Worm (Caenorhabditis elegans) whole organism, L2 larva: ENCODE data around the gene sqv-2.

Experiments
- C34F6.9 ChIP-seq: fragments of 150-350 bp; optimal IDR thresholded peaks from 2 replicates; lab custom pipeline; 2014; ENCODE audit warnings: missing biosample characterization, missing genetic modification characterization
- F13H6.1 ChIP-seq: sonication (generic microtip); optimal IDR thresholded peaks from 2 replicates; lab custom pipeline; 2016; ENCODE audit warnings: missing genetic modification characterization, missing compliant biosample characterization
- Y55F3AM.14 ChIP-seq: fragments of 200-800 bp; sonication (Bioruptor generic); optimal IDR thresholded peaks from 2 replicates; lab custom pipeline; 2018; ENCODE audit warnings: mild to moderate bottlenecking, missing genetic modification characterization, missing compliant biosample characterization
- alr-1 ChIP-seq: fragments of 150-350 bp; optimal IDR thresholded peaks from 2 replicates; lab custom pipeline; 2014; ENCODE audit warnings: missing biosample characterization, missing genetic modification characterization
- blmp-1 ChIP-seq: sonication (generic microtip); optimal IDR thresholded peaks from 2 replicates; lab custom pipeline; 2017; ENCODE audit warnings: missing genetic modification characterization, mild to moderate bottlenecking, missing compliant biosample characterization, antibody characterized with exemption, moderate library complexity; ENCODE audit not compliant: insufficient read depth
- ceh-16 ChIP-seq: fragments of 150-350 bp; optimal IDR thresholded peaks from 2 replicates; lab custom pipeline; 2014; ENCODE audit warnings: missing biosample characterization, missing genetic modification characterization
- ceh-82 ChIP-seq: fragments of 150-350 bp; optimal IDR thresholded peaks from 2 replicates; lab custom pipeline; 2014; ENCODE audit warnings: missing biosample characterization, missing genetic modification characterization
- dmd-4 ChIP-seq: sonication (generic microtip); optimal IDR thresholded peaks from 2 replicates; lab custom pipeline; 2017; ENCODE audit warnings: missing biosample characterization, missing genetic modification characterization
- elt-1 ChIP-seq: fragments of 150-350 bp; optimal IDR thresholded peaks from 2 replicates; lab custom pipeline; 2014; ENCODE audit warnings: missing biosample characterization, missing genetic modification characterization
- elt-3 ChIP-seq: sonication (generic microtip); optimal IDR thresholded peaks from 2 replicates; lab custom pipeline; 2017; ENCODE audit warnings: missing biosample characterization, missing genetic modification characterization
- fos-1 ChIP-seq: fragments of 150-350 bp; optimal IDR thresholded peaks from 2 replicates; lab custom pipeline; 2014; ENCODE audit warnings: missing biosample characterization, missing genetic modification characterization
- gmeb-1 ChIP-seq: fragments of 150-350 bp; optimal IDR thresholded peaks from 2 replicates; lab custom pipeline; 2014; ENCODE audit warnings: missing biosample characterization, missing genetic modification characterization
- lin-11 ChIP-seq: fragments of 150-350 bp; sonication (generic microtip); optimal IDR thresholded peaks from 2 replicates; lab custom pipeline; 2014; ENCODE audit warnings: missing biosample characterization, missing genetic modification characterization, inconsistent platforms, mixed read lengths
- lin-13 ChIP-seq: fragments of 150-350 bp; optimal IDR thresholded peaks from 2 replicates; lab custom pipeline; 2014; ENCODE audit warnings: missing biosample characterization, missing genetic modification reagents, missing genetic modification characterization
- lsy-2 ChIP-seq, 2 experiments: fragments of 150-350 bp in 1 of 2; sonication (generic microtip) in 1 of 2; optimal IDR thresholded peaks; 2 replicates each; lab custom pipeline; 2014 to 2017; ENCODE audit warnings: missing biosample characterization in 2 of 2, missing genetic modification characterization in 2 of 2
- mdl-1 ChIP-seq, 2 experiments: fragments of 150-350 bp in 1 of 2; sonication (generic microtip) in 1 of 2; optimal IDR thresholded peaks; 2 replicates each; lab custom pipeline; 2017; ENCODE audit warnings: missing biosample characterization in 2 of 2, missing genetic modification characterization in 2 of 2
- nhr-10 ChIP-seq: sonication (generic microtip); optimal IDR thresholded peaks from 2 replicates; lab custom pipeline; 2017; ENCODE audit warnings: missing biosample characterization, missing genetic modification characterization
- nhr-11 ChIP-seq: fragments of 150-350 bp; optimal IDR thresholded peaks from 2 replicates; lab custom pipeline; 2014; ENCODE audit warnings: missing biosample characterization, missing genetic modification characterization
- nhr-12 ChIP-seq: fragments of 150-350 bp; optimal IDR thresholded peaks from 2 replicates; lab custom pipeline; 2014; ENCODE audit warnings: missing biosample characterization, missing genetic modification characterization
- nhr-129 ChIP-seq: fragments of 150-350 bp; optimal IDR thresholded peaks from 2 replicates; lab custom pipeline; 2014; ENCODE audit warnings: missing biosample characterization, missing genetic modification characterization
- nhr-21 ChIP-seq: fragments of 150-350 bp; optimal IDR thresholded peaks from 2 replicates; lab custom pipeline; 2014; ENCODE audit warnings: missing biosample characterization, missing genetic modification characterization
- nhr-23 ChIP-seq: fragments of 150-350 bp; optimal IDR thresholded peaks from 2 replicates; lab custom pipeline; 2014; ENCODE audit warnings: missing biosample characterization, missing genetic modification reagents, missing genetic modification characterization
- nhr-6 ChIP-seq: fragments of 150-350 bp; optimal IDR thresholded peaks from 2 replicates; lab custom pipeline; 2014; ENCODE audit warnings: missing biosample characterization, missing genetic modification characterization
- nhr-77 ChIP-seq: fragments of 150-350 bp; optimal IDR thresholded peaks from 2 replicates; lab custom pipeline; 2014; ENCODE audit warnings: missing biosample characterization, missing genetic modification characterization
- peb-1 ChIP-seq: fragments of 150-350 bp; optimal IDR thresholded peaks from 2 replicates; lab custom pipeline; 2014; ENCODE audit warnings: missing biosample characterization, missing genetic modification characterization
- sem-4 ChIP-seq: fragments of 150-350 bp; optimal IDR thresholded peaks from 2 replicates; lab custom pipeline; 2014; ENCODE audit warnings: missing biosample characterization, missing genetic modification reagents, missing genetic modification characterization
- skn-1 ChIP-seq: sonication (generic microtip); optimal IDR thresholded peaks from 2 replicates; lab custom pipeline; 2017; ENCODE audit warnings: missing biosample characterization, missing genetic modification characterization
- snpc-4 ChIP-seq: fragments of 150-350 bp; optimal IDR thresholded peaks from 2 replicates; lab custom pipeline; 2014; ENCODE audit warnings: missing biosample characterization, missing genetic modification characterization
- unc-39 ChIP-seq: fragments of 150-350 bp; optimal IDR thresholded peaks from 2 replicates; lab custom pipeline; 2014; ENCODE audit warnings: missing biosample characterization, missing genetic modification characterization
- unc-55 ChIP-seq: fragments of 150-350 bp; sonication (generic microtip); optimal IDR thresholded peaks from 3 replicates; lab custom pipeline; 2014; ENCODE audit warnings: missing biosample characterization, missing genetic modification reagents, missing genetic modification characterization
- unc-62 ChIP-seq: fragments of 150-350 bp; optimal IDR thresholded peaks from 2 replicates; lab custom pipeline; 2014; ENCODE audit warnings: missing biosample characterization, missing genetic modification reagents, missing genetic modification characterization
- ztf-1 ChIP-seq: fragments of 200-800 bp; sonication (Bioruptor generic); conservative IDR thresholded peaks from 2 replicates; pipeline ENCODE4 v1.3.6; 2022; ENCODE audit warnings: missing genetic modification characterization, missing compliant biosample characterization
- ztf-4 ChIP-seq: fragments of 150-350 bp; optimal IDR thresholded peaks from 2 replicates; lab custom pipeline; 2014; ENCODE audit warnings: missing biosample characterization, missing genetic modification characterization

The sqv-2 gene

DNA sequence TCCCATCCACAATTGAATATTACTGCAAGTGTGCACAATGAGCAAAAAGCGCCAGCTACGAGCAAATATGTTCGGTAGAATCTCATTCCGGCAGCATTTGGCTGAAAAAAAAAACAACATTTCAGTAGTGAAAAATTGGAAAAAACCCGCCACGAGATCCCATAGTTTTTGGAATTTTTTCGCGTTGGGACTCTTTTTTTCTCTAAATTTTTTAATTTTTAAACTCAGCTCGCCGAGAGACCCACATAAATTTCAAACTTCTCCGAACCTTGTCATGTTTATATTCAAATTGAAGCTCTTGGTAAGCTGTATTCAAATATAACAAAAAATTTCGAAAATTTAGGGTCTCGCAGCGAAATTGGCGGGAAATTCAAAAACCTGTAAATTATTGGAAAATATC is at the start of gene sqv-2:
sqv-2 (minus strand) TSS at position 101 of the 400 bp plus-strand sequence.
- TF ChIP-seq unc-39 (tag; lab: Kevin White, UChicago) (no peak), ceh-82 (tag; lab: Kevin White, UChicago) (no peak), lsy-2 (tag; optimal IDR thresholded peaks at IDR 0.05; lab: Kevin White, UChicago) (no peak), ztf-4 (no peak), nhr-21 (no peak), blmp-1 (tag; lab: Kevin White, UChicago) (no peak), fos-1 (tag; lab: Kevin White, UChicago) (no peak), mdl-1 (tag; optimal IDR thresholded peaks at IDR 0.05; lab: Kevin White, UChicago) (no peak), unc-55 (GFP tag; lab: Kevin White, UChicago) (no peak), nhr-11 (no peak), lin-11 (tag; lab: Kevin White, UChicago) (no peak), lin-13 (GFP tag; lab: Kevin White, UChicago) (no peak), alr-1 (tag; lab: Kevin White, UChicago) (no peak), nhr-10 (no peak), peb-1 (tag; lab: Kevin White, UChicago) (no peak), sem-4 (tag; lab: Kevin White, UChicago) (no peak)

- TF ChIP-seq nhr-12 (tag; lab: Kevin White, UChicago): no peak
- TF ChIP-seq unc-55 (GFP tag; lab: Kevin White, UChicago): no peak
- TF ChIP-seq nhr-77 (tag; lab: Kevin White, UChicago): no peak
- no peak for TF ChIP-seq mdl-1 (tag; optimal IDR thresholded peaks at IDR 0.05; lab: Kevin White, UChicago)
- no peak for TF ChIP-seq elt-3 (tag; lab: Kevin White, UChicago)
Measured at ce11 chrII:2943966-2944365, 49.8 kb upstream of the sqv-2 start, which contains the start of the genes irld-50 and irld-49. irld-50 (minus strand) TSS chrII:2944066. irld-49 (plus strand) TSS chrII:2944176.

DNA sequence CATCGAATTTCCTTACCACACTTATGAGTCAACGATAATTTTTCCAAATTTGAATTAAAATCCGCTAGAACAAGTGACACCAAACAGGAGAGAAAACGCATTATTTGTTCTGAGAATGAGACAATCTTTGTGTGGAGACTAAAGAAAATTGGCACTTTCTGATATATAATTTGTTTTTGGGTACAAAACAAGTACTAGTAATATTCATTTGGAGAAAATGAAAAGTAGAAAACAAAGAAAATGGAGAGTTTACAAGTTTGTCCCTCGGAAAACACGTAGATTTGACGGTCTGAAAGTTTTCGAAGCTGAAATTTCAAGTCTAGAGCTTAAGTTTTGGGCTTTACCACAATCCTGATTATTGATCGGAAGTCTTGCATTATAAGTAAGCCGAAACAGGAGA is 46.6 kb upstream of the sqv-2 start, which contains the start of gene irld-66:
irld-66 (minus strand) TSS at position 101 of the 400 bp plus-strand sequence.
- no peak for TF ChIP-seq blmp-1 (tag; lab: Kevin White, UChicago)
- TF ChIP-seq nhr-23 (tag; lab: Kevin White, UChicago): no peak
- no peak for TF ChIP-seq nhr-10
- TF ChIP-seq lin-11 (tag; lab: Kevin White, UChicago): no peak
- TF ChIP-seq nhr-6 (tag; lab: Kevin White, UChicago): no peak
- no peak for TF ChIP-seq lsy-2 (tag; optimal IDR thresholded peaks at IDR 0.05; lab: Kevin White, UChicago)
- TF ChIP-seq peb-1 (tag; lab: Kevin White, UChicago): no peak
- no peak for TF ChIP-seq elt-1 (tag; lab: Kevin White, UChicago)
- TF ChIP-seq Y55F3AM.14: no peak
- no peak for TF ChIP-seq mdl-1 (tag; optimal IDR thresholded peaks at IDR 0.05; lab: Kevin White, UChicago)
- TF ChIP-seq gmeb-1: no peak
- TF ChIP-seq, all 48 proteins: peak for 0

- TF ChIP-seq ceh-16 (tag; lab: Kevin White, UChicago) (no peak), skn-1 (tag; lab: Kevin White, UChicago) (no peak)
- TF ChIP-seq, all 48 proteins: peak for 0
Measured at ce11 chrII:2939681-2940080, 45.5 kb upstream of the sqv-2 start.

DNA sequence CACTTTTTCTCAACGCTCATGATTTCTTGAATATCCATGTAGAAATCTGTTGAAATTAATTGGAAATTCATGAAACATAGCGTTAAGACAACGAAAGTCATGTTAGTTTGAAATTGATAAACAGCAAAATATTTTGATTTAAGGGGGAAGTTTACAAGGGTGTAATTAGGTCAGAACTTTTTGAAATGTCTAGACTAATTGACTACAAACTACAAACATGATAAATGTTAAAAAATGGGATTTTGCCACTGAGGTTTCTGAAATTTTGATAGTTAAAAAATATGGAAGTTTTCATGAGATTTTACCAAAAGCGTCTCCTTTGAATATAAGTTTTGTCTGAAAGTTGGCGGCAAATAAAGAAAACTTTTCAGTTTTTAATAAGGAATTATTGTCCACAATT is 43.7 kb upstream of the sqv-2 start, which contains the start of gene irld-65:
irld-65 (minus strand) TSS at position 101 of the 400 bp plus-strand sequence.
- TF ChIP-seq elt-3 (tag; lab: Kevin White, UChicago) (no peak), dmd-4 (tag; lab: Kevin White, UChicago) (no peak), peb-1 (tag; lab: Kevin White, UChicago) (no peak), F13H6.1 (tag; lab: Kevin White, UChicago) (no peak), nhr-6 (tag; lab: Kevin White, UChicago) (no peak), nhr-129 (tag; lab: Kevin White, UChicago) (no peak), snpc-4 (tag; lab: Kevin White, UChicago) (no peak), ceh-82 (tag; lab: Kevin White, UChicago) (no peak), mdl-1 (tag; optimal IDR thresholded peaks at IDR 0.05; lab: Kevin White, UChicago) (no peak), C34F6.9 (no peak), ceh-16 (tag; lab: Kevin White, UChicago) (no peak), nhr-23 (tag; lab: Kevin White, UChicago) (no peak), unc-62 (GFP tag; lab: Kevin White, UChicago) (no peak), unc-55 (GFP tag; lab: Kevin White, UChicago) (no peak), ztf-1 (no peak), alr-1 (tag; lab: Kevin White, UChicago) (no peak)
